Fruit fly (Drosophila melanogaster) whole organism: Measurements from ENCODE around the gene CG6495.

Source experiments
- CG8478 ChIP-seq: fragments of >200 bp; optimal IDR thresholded peaks from 2 replicates; lab custom pipeline; 2018; ENCODE audit warnings: inconsistent platforms
- pan ChIP-seq: fragments of >200 bp; optimal IDR thresholded peaks from 2 replicates; lab custom pipeline; 2017
- psq ChIP-seq: fragments of >200 bp; optimal IDR thresholded peaks from 2 replicates; lab custom pipeline; 2017
- usp ChIP-seq: fragments of >200 bp; optimal IDR thresholded peaks from 2 replicates; lab custom pipeline; 2017; ENCODE audit warnings: missing biosample characterization, missing genetic modification characterization, mixed read lengths

DNA sequence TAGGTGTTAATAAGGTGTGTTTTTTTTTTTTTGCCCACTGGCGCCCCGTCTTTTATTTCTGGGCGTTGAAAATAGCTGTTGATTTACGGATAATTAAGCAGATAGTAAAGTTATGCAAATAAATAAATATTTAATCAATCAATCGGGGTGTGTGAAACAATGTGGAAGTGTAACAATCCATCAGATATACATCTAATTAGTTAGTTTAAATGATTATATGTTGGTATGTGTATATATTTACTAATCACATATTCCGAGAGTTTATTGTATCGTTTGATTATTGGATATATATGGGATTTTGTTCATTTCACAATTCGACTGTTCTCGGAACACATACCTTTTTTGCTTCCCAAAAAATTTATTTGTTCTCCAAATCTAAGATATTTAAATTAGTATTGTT, 29.0 kb downstream of the CG6495 start, which contains the start of gene CG31870:
- no peak for TF ChIP-seq pan (lab: Kevin White, UChicago)
- no peak for TF ChIP-seq CG8478
- no peak for TF ChIP-seq usp (GFP tag; lab: Kevin White, UChicago)
- no peak for TF ChIP-seq psq (lab: Kevin White, UChicago)
